Worm (Caenorhabditis elegans): ENCODE results near the gene C17H11.6.

ce11 chrX:8136276-8136891 lies 67.2 kb downstream of the C17H11.6 start, which contains the start of gene C02B8.6:
- no peak for TF ChIP-seq unc-62 (GFP tag; optimal IDR thresholded peaks at IDR 0.05)
- TF ChIP-seq aly-2 (tag; optimal IDR thresholded peaks at IDR 0.05), result no peak
- TF ChIP-seq mab-5 (tag; optimal IDR thresholded peaks at IDR 0.05), result no peak
- peak; percentile 86 for TF ChIP-seq fos-1 (tag; optimal IDR thresholded peaks at IDR 0.05)
- TF ChIP-seq ama-1 (optimal IDR thresholded peaks at IDR 0.05), result no peak

All from whole organism, L2 larva.